Worm (Caenorhabditis elegans) whole organism, L3 larva: ENCODE measurements around the gene K07H8.11.

Experiments used
- R02D3.7 ChIP-seq: fragments of 150-350 bp; optimal IDR thresholded peaks from 2 replicates; lab custom pipeline; 2014; ENCODE audit warnings: missing biosample characterization, missing genetic modification characterization
- ZK546.5 ChIP-seq: sonication (generic microtip); optimal IDR thresholded peaks from 2 replicates; lab custom pipeline; 2017; ENCODE audit warnings: missing biosample characterization, missing genetic modification characterization
- aly-2 ChIP-seq: fragments of 150-350 bp; optimal IDR thresholded peaks from 2 replicates; lab custom pipeline; 2014; ENCODE audit warnings: missing biosample characterization, missing genetic modification characterization
- ama-1 ChIP-seq: fragments of 150-350 bp; optimal IDR thresholded peaks from 2 replicates; lab custom pipeline; 2018
- ceh-16 ChIP-seq: sonication (generic microtip); optimal IDR thresholded peaks from 2 replicates; lab custom pipeline; 2017; ENCODE audit warnings: missing biosample characterization, missing genetic modification characterization
- ceh-28 ChIP-seq: fragments of 150-350 bp; optimal IDR thresholded peaks from 2 replicates; lab custom pipeline; 2014; ENCODE audit warnings: missing biosample characterization, missing genetic modification reagents, missing genetic modification characterization
- ceh-82 ChIP-seq: fragments of 150-350 bp; optimal IDR thresholded peaks from 2 replicates; lab custom pipeline; 2014; ENCODE audit warnings: missing biosample characterization, missing genetic modification characterization
- ceh-9 ChIP-seq: sonication (generic microtip); optimal IDR thresholded peaks from 2 replicates; lab custom pipeline; 2018; ENCODE audit warnings: missing biosample characterization, missing genetic modification characterization
- egl-27 ChIP-seq: sonication (generic microtip); optimal IDR thresholded peaks from 4 replicates; lab custom pipeline; 2017; ENCODE audit warnings: missing biosample characterization, missing genetic modification reagents, missing genetic modification characterization
- egl-5 ChIP-seq: fragments of 150-350 bp; optimal IDR thresholded peaks from 2 replicates; lab custom pipeline; 2017; ENCODE audit warnings: missing biosample characterization, missing genetic modification reagents, missing genetic modification characterization, inconsistent platforms
- elt-1 ChIP-seq: fragments of 150-350 bp; optimal IDR thresholded peaks from 2 replicates; lab custom pipeline; 2014; ENCODE audit warnings: missing biosample characterization, missing genetic modification characterization
- elt-3 ChIP-seq, 3 experiments: fragments of 150-350 bp in 1 of 3; sonication (generic microtip) in 2 of 3; optimal IDR thresholded peaks; 2 replicates in 2 of 3; 4 replicates in 1 of 3; lab custom pipeline; 2014 to 2017; ENCODE audit warnings: missing biosample characterization in 3 of 3, missing genetic modification characterization in 3 of 3
- eor-1 ChIP-seq, 2 experiments: fragments of 150-350 bp; optimal IDR thresholded peaks; 2 replicates each; lab custom pipeline; 2014 to 2018; ENCODE audit warnings: missing biosample characterization in 2 of 2, missing genetic modification characterization in 2 of 2
- fkh-10 ChIP-seq: sonication (generic microtip); optimal IDR thresholded peaks from 2 replicates; lab custom pipeline; 2017; ENCODE audit warnings: missing biosample characterization, missing genetic modification reagents, missing genetic modification characterization
- fos-1 ChIP-seq: fragments of 150-350 bp; optimal IDR thresholded peaks from 2 replicates; lab custom pipeline; 2014; ENCODE audit warnings: missing biosample characterization, missing genetic modification characterization
- hmg-11 ChIP-seq: sonication (generic microtip); optimal IDR thresholded peaks from 2 replicates; lab custom pipeline; 2016; ENCODE audit warnings: missing genetic modification characterization, missing compliant biosample characterization
- lin-15B ChIP-seq: fragments of 150-350 bp; optimal IDR thresholded peaks from 2 replicates; lab custom pipeline; 2014; ENCODE audit warnings: missing biosample characterization, missing genetic modification characterization
- lin-39 ChIP-seq: fragments of 150-350 bp; optimal IDR thresholded peaks from 2 replicates; lab custom pipeline; 2018; ENCODE audit warnings: missing biosample characterization, missing genetic modification reagents, missing genetic modification characterization
- nfya-1 ChIP-seq: sonication (generic microtip); optimal IDR thresholded peaks from 2 replicates; lab custom pipeline; 2017; ENCODE audit warnings: missing genetic modification characterization, mild to moderate bottlenecking, missing compliant biosample characterization, antibody characterized with exemption, moderate library complexity; ENCODE audit not compliant: insufficient read depth
- nhr-11 ChIP-seq: fragments of 150-350 bp; optimal IDR thresholded peaks from 2 replicates; lab custom pipeline; 2014; ENCODE audit warnings: missing biosample characterization, missing genetic modification characterization
- nhr-12 ChIP-seq: fragments of 150-350 bp; optimal IDR thresholded peaks from 2 replicates; lab custom pipeline; 2014; ENCODE audit warnings: missing biosample characterization, missing genetic modification characterization
- nhr-23 ChIP-seq: fragments of 150-350 bp; optimal IDR thresholded peaks from 2 replicates; lab custom pipeline; 2014; ENCODE audit warnings: missing biosample characterization, missing genetic modification reagents, missing genetic modification characterization
- nhr-237 ChIP-seq: fragments of 150-350 bp; optimal IDR thresholded peaks from 2 replicates; lab custom pipeline; 2014; ENCODE audit warnings: missing biosample characterization, missing genetic modification characterization
- nhr-25 ChIP-seq: sonication (generic microtip); optimal IDR thresholded peaks from 2 replicates; lab custom pipeline; 2017; ENCODE audit warnings: missing biosample characterization, missing genetic modification characterization
- nhr-28 ChIP-seq: fragments of 150-350 bp; optimal IDR thresholded peaks from 2 replicates; lab custom pipeline; 2014; ENCODE audit warnings: missing biosample characterization, missing genetic modification characterization
- nhr-67 ChIP-seq: fragments of 150-350 bp; optimal IDR thresholded peaks from 2 replicates; lab custom pipeline; 2014; ENCODE audit warnings: missing biosample characterization, missing genetic modification characterization
- nhr-76 ChIP-seq: fragments of 150-350 bp; sonication (generic microtip); optimal IDR thresholded peaks from 5 replicates; lab custom pipeline; 2014; ENCODE audit warnings: missing biosample characterization, missing genetic modification characterization
- pha-4 ChIP-seq: fragments of 150-350 bp; optimal IDR thresholded peaks from 2 replicates; lab custom pipeline; 2014; ENCODE audit warnings: missing biosample characterization, missing genetic modification reagents, missing genetic modification characterization
- sea-2 ChIP-seq: fragments of 150-350 bp; sonication (generic microtip); optimal IDR thresholded peaks from 4 replicates; lab custom pipeline; 2014; ENCODE audit warnings: missing biosample characterization, missing genetic modification reagents, missing genetic modification characterization
- skn-1 ChIP-seq: fragments of 150-350 bp; optimal IDR thresholded peaks from 2 replicates; lab custom pipeline; 2014; ENCODE audit warnings: missing biosample characterization, missing genetic modification characterization
- snpc-4 ChIP-seq: fragments of 150-350 bp; optimal IDR thresholded peaks from 2 replicates; lab custom pipeline; 2014; ENCODE audit warnings: missing biosample characterization, missing genetic modification characterization
- tbx-2 ChIP-seq: sonication (generic microtip); optimal IDR thresholded peaks from 2 replicates; lab custom pipeline; 2016; ENCODE audit warnings: mild to moderate bottlenecking, missing genetic modification characterization, missing compliant biosample characterization
- zag-1 ChIP-seq: fragments of 150-350 bp; optimal IDR thresholded peaks from 2 replicates; lab custom pipeline; 2014; ENCODE audit warnings: missing biosample characterization, missing genetic modification characterization
- ztf-11 ChIP-seq: fragments of 150-350 bp; optimal IDR thresholded peaks from 2 replicates; lab custom pipeline; 2014; ENCODE audit warnings: missing biosample characterization, missing genetic modification characterization
- ztf-4 ChIP-seq: fragments of 150-350 bp; optimal IDR thresholded peaks from 2 replicates; lab custom pipeline; 2014; ENCODE audit warnings: missing biosample characterization, missing genetic modification characterization

Gene K07H8.11

ce11 chrIV:8266024-8266949 is 8.8 kb downstream of the K07H8.11 start:
- TF ChIP-seq elt-1 (tag; lab: Kevin White, UChicago) (no peak), tbx-2 (tag; lab: Kevin White, UChicago) (no peak), zag-1 (no peak), fos-1 (tag; lab: Kevin White, UChicago) (no peak), egl-5 (tag; lab: Kevin White, UChicago) (no peak), nhr-67 (tag; lab: Kevin White, UChicago) (no peak), egl-27 (tag; lab: Kevin White, UChicago) (no peak), snpc-4 (tag; lab: Kevin White, UChicago) (no peak), ztf-11 (tag; lab: Kevin White, UChicago) (no peak), nhr-237 (tag; lab: Kevin White, UChicago) (no peak), hmg-11 (tag; lab: Kevin White, UChicago) (no peak), nhr-25 (tag; lab: Kevin White, UChicago) (no peak), eor-1 (tag; optimal IDR thresholded peaks at IDR 0.05; lab: Kevin White, UChicago) (no peak), nhr-12 (no peak), ZK546.5 (no peak), ztf-4 (tag; lab: Kevin White, UChicago) (no peak), sea-2 (no peak), fkh-10 (GFP tag; lab: Kevin White, UChicago) (no peak), skn-1 (tag; lab: Kevin White, UChicago) (no peak)

ce11 chrIV:8262671-8263070 is 12.5 kb downstream of the K07H8.11 start:
- no peak for TF ChIP-seq lin-39 (tag; lab: Kevin White, UChicago)
- no peak for TF ChIP-seq nhr-67 (tag; lab: Kevin White, UChicago)
- TF ChIP-seq ZK546.5: no peak
- no peak for TF ChIP-seq ztf-4 (tag; lab: Kevin White, UChicago)
- TF ChIP-seq R02D3.7: no peak
- no peak for TF ChIP-seq ceh-28 (tag; lab: Kevin White, UChicago)
- TF ChIP-seq aly-2 (tag; lab: Kevin White, UChicago): no peak
- no peak for TF ChIP-seq hmg-11 (tag; lab: Kevin White, UChicago)
- TF ChIP-seq ceh-16 (tag; lab: Kevin White, UChicago): no peak
- no peak for TF ChIP-seq ceh-9 (tag; lab: Kevin White, UChicago)
- TF ChIP-seq pha-4 (tag; lab: Kevin White, UChicago): no peak
- TF ChIP-seq, all 47 proteins: peak for 0

ce11 chrIV:8260848-8261638 is 14.1 kb downstream of the K07H8.11 start, which contains the start of gene vit-6:
Gene vit-6 (plus strand): TSS chrIV:8261157.
- TF ChIP-seq elt-3 (tag; optimal IDR thresholded peaks at IDR 0.05; lab: Kevin White, UChicago) (no peak), zag-1 (no peak), pha-4 (tag; lab: Kevin White, UChicago) (no peak)

ce11 chrIV:8259904-8260303 is 15.2 kb downstream of the K07H8.11 start, which contains the start of gene K07H8.7:
Gene K07H8.7 (minus strand): TSS chrIV:8260004.
- no peak for TF ChIP-seq hmg-11 (tag; lab: Kevin White, UChicago)
- no peak for TF ChIP-seq nhr-23 (tag; lab: Kevin White, UChicago)
- no peak for TF ChIP-seq nfya-1 (tag; lab: Kevin White, UChicago)
- TF ChIP-seq egl-5 (tag; lab: Kevin White, UChicago): no peak
- TF ChIP-seq nhr-11: no peak
- no peak for TF ChIP-seq lin-15B (tag; lab: Kevin White, UChicago)
- no peak for TF ChIP-seq ceh-82 (tag; lab: Kevin White, UChicago)
- no peak for TF ChIP-seq ama-1 (lab: Kevin White, UChicago)
- no peak for TF ChIP-seq nhr-237 (tag; lab: Kevin White, UChicago)
- TF ChIP-seq nhr-76 (tag; lab: Kevin White, UChicago): no peak
- no peak for TF ChIP-seq nhr-12
- no peak for TF ChIP-seq ZK546.5
- no peak for TF ChIP-seq nhr-28 (tag; lab: Kevin White, UChicago)
